Worm (Caenorhabditis elegans) whole organism, young adult: Measurements from ENCODE around the gene txt-13.

Experiments used
- C06A6.2 ChIP-seq: fragments of 200-800 bp; sonication (Bioruptor generic); conservative IDR thresholded peaks from 2 replicates; pipeline ENCODE4 v1.3.6; 2022; ENCODE audit warnings: missing genetic modification characterization, missing compliant biosample characterization
- C17E4.6 ChIP-seq: fragments of 200-800 bp; sonication (Bioruptor generic); IDR thresholded peaks from 2 replicates; pipeline ENCODE4 v1.3.6; 2022; ENCODE audit warnings: missing genetic modification reagents, missing genetic modification characterization, missing compliant biosample characterization
- F33H1.4 ChIP-seq: fragments of 200-800 bp; sonication (Bioruptor generic); IDR thresholded peaks from 2 replicates; pipeline ENCODE4 v1.3.6; 2022; ENCODE audit warnings: missing genetic modification reagents, missing genetic modification characterization, missing compliant biosample characterization
- F37B4.10 ChIP-seq: fragments of 200-800 bp; sonication (Bioruptor generic); IDR thresholded peaks from 2 replicates; pipeline ENCODE4 v1.3.6; 2022; ENCODE audit warnings: missing genetic modification characterization, missing compliant biosample characterization
- F49E8.2 ChIP-seq: sonication (generic microtip); optimal IDR thresholded peaks from 3 replicates; lab custom pipeline; 2017; ENCODE audit warnings: missing genetic modification characterization, mild to moderate bottlenecking, missing compliant biosample characterization, antibody characterized with exemption, moderate library complexity; ENCODE audit not compliant: insufficient read depth
- F55B11.4 ChIP-seq: sonication (generic microtip); optimal IDR thresholded peaks from 2 replicates; lab custom pipeline; 2016; ENCODE audit warnings: missing compliant biosample characterization, missing genetic modification characterization, borderline replicate concordance; ENCODE audit not compliant: insufficient read depth
- K12H6.12 ChIP-seq: fragments of 200-800 bp; sonication (Bioruptor generic); optimal IDR thresholded peaks from 2 replicates; lab custom pipeline; 2018; ENCODE audit warnings: mild to moderate bottlenecking, missing genetic modification characterization, missing compliant biosample characterization
- Y53F4B.3 ChIP-seq: fragments of 200-800 bp; sonication (Bioruptor generic); IDR thresholded peaks from 2 replicates; pipeline ENCODE4 v1.3.6; 2022; ENCODE audit warnings: missing genetic modification reagents, missing genetic modification characterization, missing compliant biosample characterization
- Y53G8AR.9 ChIP-seq: fragments of 200-800 bp; sonication (Bioruptor generic); conservative IDR thresholded peaks from 2 replicates; pipeline ENCODE4 v1.3.6; 2022; ENCODE audit warnings: missing genetic modification reagents, missing genetic modification characterization, missing compliant biosample characterization
- aptf-3 ChIP-seq: fragments of 200-800 bp; sonication (Bioruptor generic); IDR thresholded peaks from 2 replicates; pipeline ENCODE4 v1.3.6; 2022; ENCODE audit warnings: missing genetic modification characterization, missing compliant biosample characterization
- atf-7 ChIP-seq: sonication (generic microtip); optimal IDR thresholded peaks from 2 replicates; lab custom pipeline; 2017; ENCODE audit warnings: mild to moderate bottlenecking, missing genetic modification characterization, missing compliant biosample characterization
- attf-5 ChIP-seq: fragments of 200-800 bp; sonication (Bioruptor generic); optimal IDR thresholded peaks from 2 replicates; lab custom pipeline; 2018; ENCODE audit warnings: mild to moderate bottlenecking, missing genetic modification characterization, missing compliant biosample characterization
- bed-1 ChIP-seq: fragments of 200-800 bp; sonication (Bioruptor generic); IDR thresholded peaks from 2 replicates; pipeline ENCODE4 v1.3.6; 2022; ENCODE audit warnings: missing genetic modification reagents, missing genetic modification characterization, missing compliant biosample characterization
- bed-2 ChIP-seq: fragments of 200-800 bp; sonication (Bioruptor generic); IDR thresholded peaks from 2 replicates; pipeline ENCODE4 v1.3.6; 2022; ENCODE audit warnings: missing genetic modification reagents, missing genetic modification characterization, missing compliant biosample characterization
- cebp-1 ChIP-seq, 2 experiments: fragments of 200-800 bp in 1 of 2; sonication (Bioruptor generic) in 1 of 2; sonication (generic microtip) in 1 of 2; IDR thresholded peaks in 1 of 2; optimal IDR thresholded peaks in 1 of 2; 2 replicates each; pipeline versions ENCODE4 v1.3.6 to Lab custom; 2017 to 2022; ENCODE audit warnings: missing compliant biosample characterization in 2 of 2, missing genetic modification characterization in 2 of 2, mild to moderate bottlenecking in 1 of 2, missing genetic modification reagents in 1 of 2, moderate library complexity in 1 of 2
- ceh-27 ChIP-seq: fragments of 200-800 bp; sonication (Bioruptor generic); optimal IDR thresholded peaks from 2 replicates; lab custom pipeline; 2018; ENCODE audit warnings: mild to moderate bottlenecking, missing genetic modification characterization, moderate library complexity, missing compliant biosample characterization
- ceh-79 ChIP-seq: sonication (generic microtip); optimal IDR thresholded peaks from 2 replicates; lab custom pipeline; 2017; ENCODE audit warnings: mild to moderate bottlenecking, missing genetic modification characterization, missing compliant biosample characterization
- chd-7 ChIP-seq: sonication (generic microtip); optimal IDR thresholded peaks from 2 replicates; lab custom pipeline; 2016; ENCODE audit warnings: mild to moderate bottlenecking, missing genetic modification characterization, moderate library complexity, missing compliant biosample characterization
- dox-1 ChIP-seq: fragments of 200-800 bp; sonication (Bioruptor generic); IDR thresholded peaks from 2 replicates; pipeline ENCODE4 v1.3.6; 2022; ENCODE audit warnings: missing genetic modification reagents, missing genetic modification characterization, missing compliant biosample characterization
- him-1 ChIP-seq: sonication (generic microtip); optimal IDR thresholded peaks from 2 replicates; lab custom pipeline; 2016; ENCODE audit warnings: missing genotype, missing genetic modification reagents, missing genetic modification characterization, missing compliant biosample characterization
- hlh-26 ChIP-seq: fragments of 200-800 bp; sonication (Bioruptor generic); conservative IDR thresholded peaks from 2 replicates; pipeline ENCODE4 v1.3.6; 2022; ENCODE audit warnings: missing genetic modification reagents, missing genetic modification characterization, missing compliant biosample characterization
- hmg-1.2 ChIP-seq: fragments of 200-800 bp; sonication (Bioruptor generic); IDR thresholded peaks from 2 replicates; pipeline ENCODE4 v1.3.6; 2022; ENCODE audit warnings: missing genetic modification reagents, missing genetic modification characterization, missing compliant biosample characterization
- hmg-20 ChIP-seq: fragments of 200-800 bp; sonication (Bioruptor generic); IDR thresholded peaks from 2 replicates; pipeline ENCODE4 v1.3.6; 2022; ENCODE audit warnings: missing genetic modification reagents, missing genetic modification characterization, missing compliant biosample characterization
- lag-1 ChIP-seq: fragments of 200-800 bp; sonication (Bioruptor generic); IDR thresholded peaks from 2 replicates; pipeline ENCODE4 v1.3.6; 2022; ENCODE audit warnings: missing genetic modification reagents, missing genetic modification characterization, missing compliant biosample characterization
- lin-26 ChIP-seq: fragments of 200-800 bp; sonication (Bioruptor generic); IDR thresholded peaks from 2 replicates; pipeline ENCODE4 v1.3.6; 2022; ENCODE audit warnings: missing genetic modification reagents, missing genetic modification characterization, missing compliant biosample characterization
- lin-35 ChIP-seq, 3 experiments: fragments of 150-350 bp in 2 of 3; sonication (generic microtip) in 1 of 3; optimal IDR thresholded peaks; 2 replicates each; lab custom pipeline; 2014 to 2018; ENCODE audit warnings: missing biosample characterization in 3 of 3, missing genetic modification characterization in 3 of 3, missing genetic modification reagents in 3 of 3
- lin-40 ChIP-seq: sonication (generic microtip); optimal IDR thresholded peaks from 2 replicates; lab custom pipeline; 2016; ENCODE audit warnings: missing genetic modification characterization, mild to moderate bottlenecking, missing compliant biosample characterization, missing genotype, missing genetic modification reagents
- madf-10 ChIP-seq: sonication (generic microtip); optimal IDR thresholded peaks from 2 replicates; lab custom pipeline; 2016; ENCODE audit warnings: mild to moderate bottlenecking, missing genetic modification characterization, missing compliant biosample characterization
- mcd-1 ChIP-seq: fragments of 200-800 bp; sonication (Bioruptor generic); IDR thresholded peaks from 2 replicates; pipeline ENCODE4 v1.3.6; 2022; ENCODE audit warnings: missing genetic modification reagents, missing genetic modification characterization, missing compliant biosample characterization
- mes-4 ChIP-seq: sonication (generic microtip); optimal IDR thresholded peaks from 2 replicates; lab custom pipeline; 2016; ENCODE audit warnings: missing genotype, missing genetic modification characterization, missing compliant biosample characterization
- mxl-1 ChIP-seq: sonication (generic microtip); optimal IDR thresholded peaks from 2 replicates; lab custom pipeline; 2016; ENCODE audit warnings: missing genetic modification characterization, missing compliant biosample characterization
- nfyb-1 ChIP-seq: fragments of 200-800 bp; sonication (Bioruptor generic); IDR thresholded peaks from 2 replicates; pipeline ENCODE4 v1.3.6; 2022; ENCODE audit warnings: missing genetic modification reagents, missing genetic modification characterization, missing compliant biosample characterization
- nhr-120 ChIP-seq: fragments of 200-800 bp; sonication (Bioruptor generic); IDR thresholded peaks from 2 replicates; pipeline ENCODE4 v1.3.6; 2022; ENCODE audit warnings: missing genetic modification characterization, missing compliant biosample characterization
- nhr-179 ChIP-seq: sonication (generic microtip); optimal IDR thresholded peaks from 2 replicates; lab custom pipeline; 2016; ENCODE audit warnings: mild to moderate bottlenecking, missing genetic modification characterization, missing compliant biosample characterization
- pbrm-1 ChIP-seq: fragments of 200-800 bp; sonication (Bioruptor generic); IDR thresholded peaks from 2 replicates; pipeline ENCODE4 v1.3.6; 2022; ENCODE audit warnings: missing genetic modification reagents, missing genetic modification characterization, missing compliant biosample characterization
- pha-4 ChIP-seq: fragments of 150-350 bp; sonication (generic microtip); optimal IDR thresholded peaks from 2 replicates; lab custom pipeline; 2014; ENCODE audit warnings: missing biosample characterization, missing genetic modification reagents, missing genetic modification characterization
- sea-2 ChIP-seq: fragments of 200-800 bp; sonication (Bioruptor generic); IDR thresholded peaks from 2 replicates; pipeline ENCODE4 v1.3.6; 2022; ENCODE audit warnings: missing genetic modification characterization, missing compliant biosample characterization
- snpc-3.4 ChIP-seq: sonication (generic microtip); optimal IDR thresholded peaks from 2 replicates; lab custom pipeline; 2017; ENCODE audit warnings: missing genetic modification characterization, mild to moderate bottlenecking, missing compliant biosample characterization, antibody characterized with exemption, moderate library complexity, missing genotype, missing genetic modification reagents
- sptf-2 ChIP-seq: fragments of 200-800 bp; sonication (Bioruptor generic); optimal IDR thresholded peaks from 2 replicates; lab custom pipeline; 2018; ENCODE audit warnings: mild to moderate bottlenecking, missing genetic modification characterization, missing compliant biosample characterization
- tbp1 ChIP-seq: fragments of 200-800 bp; sonication (Bioruptor generic); optimal IDR thresholded peaks from 2 replicates; lab custom pipeline; 2018; ENCODE audit warnings: mild to moderate bottlenecking, missing genetic modification characterization, missing compliant biosample characterization
- tbx-9 ChIP-seq: sonication (generic microtip); optimal IDR thresholded peaks from 2 replicates; lab custom pipeline; 2016; ENCODE audit warnings: borderline replicate concordance, missing genetic modification characterization, inconsistent platforms, missing compliant biosample characterization
- unc-130 ChIP-seq: sonication (generic microtip); optimal IDR thresholded peaks from 2 replicates; lab custom pipeline; 2016; ENCODE audit warnings: missing genetic modification reagents, missing genetic modification characterization, missing compliant biosample characterization
- xnd-1 ChIP-seq: sonication (generic microtip); optimal IDR thresholded peaks from 2 replicates; lab custom pipeline; 2016; ENCODE audit warnings: missing genotype, missing genetic modification reagents, missing genetic modification characterization, missing compliant biosample characterization
- zfh-2 ChIP-seq: fragments of 200-800 bp; sonication (Bioruptor generic); conservative IDR thresholded peaks from 2 replicates; pipeline ENCODE4 v1.3.6; 2022; ENCODE audit warnings: missing genetic modification reagents, missing genetic modification characterization, missing compliant biosample characterization
- ztf-26 ChIP-seq: sonication (generic microtip); optimal IDR thresholded peaks from 2 replicates; lab custom pipeline; 2017; ENCODE audit warnings: missing genetic modification characterization, missing compliant biosample characterization
- ztf-3 ChIP-seq: fragments of 200-800 bp; sonication (Bioruptor generic); optimal IDR thresholded peaks from 2 replicates; lab custom pipeline; 2018; ENCODE audit warnings: mild to moderate bottlenecking, missing genetic modification characterization, missing compliant biosample characterization
- ztf-6 ChIP-seq: fragments of 200-800 bp; sonication (Bioruptor generic); IDR thresholded peaks from 2 replicates; pipeline ENCODE4 v1.3.6; 2022; ENCODE audit warnings: missing genetic modification reagents, missing genetic modification characterization, missing compliant biosample characterization

Gene txt-13

DNA sequence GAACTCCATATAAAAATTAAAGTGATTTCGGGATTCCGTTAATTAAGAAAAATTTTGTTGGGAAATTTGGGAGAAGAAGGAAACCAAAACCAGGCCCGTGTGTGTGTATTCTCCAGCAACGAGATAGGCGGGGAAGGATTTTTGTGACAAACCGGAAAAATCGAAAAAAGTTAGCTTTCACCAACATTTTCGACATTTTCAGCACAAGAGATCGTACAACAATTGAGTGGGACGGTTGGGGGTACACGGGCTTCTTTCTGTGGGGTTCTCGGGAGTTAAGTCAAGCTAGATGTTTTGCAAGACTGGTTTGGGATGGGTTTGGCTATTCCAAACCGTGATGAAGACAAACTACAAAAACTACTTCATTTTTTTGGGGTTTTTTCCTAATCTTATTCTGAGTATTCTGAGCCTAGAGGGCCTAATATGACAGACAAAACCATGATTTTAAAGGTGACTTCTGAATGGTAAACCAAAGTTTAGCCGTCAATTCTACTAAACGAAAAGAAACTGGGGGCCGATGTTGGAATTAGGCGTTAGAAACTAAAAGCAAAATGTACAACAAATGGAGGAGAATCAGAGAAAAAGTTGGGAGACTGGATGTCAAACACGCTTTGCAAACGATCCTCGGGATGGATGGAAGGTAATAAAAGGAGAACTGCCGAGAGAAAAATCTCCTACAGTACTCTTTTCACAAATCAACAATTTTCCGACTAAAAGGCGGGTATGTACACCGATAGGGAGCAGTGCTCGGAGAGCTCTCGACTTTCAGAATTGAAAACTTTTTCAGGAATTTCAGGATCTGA, 27.5 kb upstream of the txt-13 start (continued):
- TF ChIP-seq bed-1 (GFP tag; lab: Robert Waterston, UW) (no peak), ceh-79 (tag; lab: Kevin White, UChicago) (no peak), mxl-1 (tag; lab: Kevin White, UChicago) (no peak), hmg-20 (no peak), unc-130 (GFP tag; lab: Kevin White, UChicago) (no peak), ztf-6 (GFP tag; lab: Robert Waterston, UW) (no peak), Y53G8AR.9 (GFP tag; lab: Robert Waterston, UW) (peak; percentile 44; the same call in 1 of the 2 replicates), aptf-3 (GFP tag; lab: Robert Waterston, UW) (no peak), lin-40 (tag; lab: Kevin White, UChicago) (no peak), ztf-26 (no peak), nhr-120 (GFP tag; lab: Robert Waterston, UW) (no peak), F33H1.4 (GFP tag; lab: Robert Waterston, UW) (no peak; the same call in 1 of the 2 replicates), F49E8.2 (tag; lab: Kevin White, UChicago) (no peak), C06A6.2 (no peak; the same call in none of the 2 replicates), pha-4 (tag; lab: Kevin White, UChicago) (no peak), nhr-179 (tag; lab: Kevin White, UChicago) (no peak), bed-2 (GFP tag; lab: Robert Waterston, UW) (no peak), Y53F4B.3 (GFP tag; lab: Robert Waterston, UW) (peak; percentile 3; the same call in 1 of the 2 replicates), lin-26 (GFP tag; lab: Robert Waterston, UW) (peak; percentile 68), dox-1 (GFP tag; lab: Robert Waterston, UW) (peak; percentile 13; the same call in 1 of the 2 replicates), chd-7 (tag; lab: Kevin White, UChicago) (peak; percentile 26), sptf-2 (GFP tag; lab: Kevin White, UChicago) (no peak), lin-35 (GFP tag; optimal IDR thresholded peaks at IDR 0.05; lab: Kevin White, UChicago) (peak in 2 of 3 experiments; percentile 10 to 11), hlh-26 (GFP tag; lab: Robert Waterston, UW) (no peak), nfyb-1 (GFP tag; lab: Robert Waterston, UW) (peak; percentile 75), mcd-1 (GFP tag; lab: Robert Waterston, UW) (peak; percentile 38; the same call in 1 of the 2 replicates), xnd-1 (no peak), zfh-2 (no peak), hmg-1.2 (GFP tag; lab: Robert Waterston, UW) (peak; percentile 28; the same call in 1 of the 2 replicates), ztf-3 (GFP tag; lab: Kevin White, UChicago) (no peak), F37B4.10 (GFP tag; lab: Robert Waterston, UW) (no peak), cebp-1 (GFP tag; IDR thresholded peaks at IDR 0.05; lab: Robert Waterston, UW) (no peak), cebp-1 (tag; optimal IDR thresholded peaks at IDR 0.05; lab: Kevin White, UChicago) (peak; percentile 67), C17E4.6 (GFP tag; lab: Robert Waterston, UW) (no peak), attf-5 (GFP tag; lab: Kevin White, UChicago) (peak; percentile 23), mes-4 (tag; lab: Kevin White, UChicago) (no peak), ceh-27 (GFP tag; lab: Kevin White, UChicago) (no peak), madf-10 (tag; lab: Kevin White, UChicago) (no peak), tbx-9 (tag; lab: Kevin White, UChicago) (no peak), F55B11.4 (tag; lab: Kevin White, UChicago) (no peak), atf-7 (tag; lab: Kevin White, UChicago) (no peak), snpc-3.4 (tag; lab: Kevin White, UChicago) (no peak), K12H6.12 (tag; lab: Kevin White, UChicago) (no peak), lag-1 (GFP tag; lab: Robert Waterston, UW) (0 out of 2 replicates have a peak, but pooled peaks have one; percentile 10), sea-2 (GFP tag; lab: Robert Waterston, UW) (peak; percentile 72; the same call in 1 of the 2 replicates), pbrm-1 (GFP tag; lab: Robert Waterston, UW) (peak; percentile 33; the same call in 1 of the 2 replicates), tbp1 (GFP tag; lab: Kevin White, UChicago) (no peak), him-1 (tag; lab: Kevin White, UChicago) (no peak)
